Fruit fly (Drosophila melanogaster) Kc167 (cell line): ENCODE results near the gene Srp54.

Experiments
- Myc ChIP-seq: fragments of >200 bp; optimal IDR thresholded peaks from 2 replicates; lab custom pipeline; 2017; ENCODE audit warnings: missing external identifiers
- Sin3A ChIP-seq: fragments of >200 bp; optimal IDR thresholded peaks from 2 replicates; lab custom pipeline; 2018; ENCODE audit warnings: missing external identifiers
- h ChIP-seq: fragments of >200 bp; optimal IDR thresholded peaks from 3 replicates; lab custom pipeline; 2018; ENCODE audit warnings: missing external identifiers
- insv ChIP-seq: fragments of >200 bp; optimal IDR thresholded peaks from 3 replicates; lab custom pipeline; 2018; ENCODE audit warnings: missing external identifiers
- psq ChIP-seq: fragments of >200 bp; optimal IDR thresholded peaks from 2 replicates; lab custom pipeline; 2017; ENCODE audit warnings: missing external identifiers
- ttk ChIP-seq: sonication (Bioruptor generic); optimal IDR thresholded peaks from 2 replicates; lab custom pipeline; 2017; ENCODE audit warnings: missing external identifiers

Srp54 gene

dm6 chr2L:9954119-9954518 lies 41.4 kb downstream of the Srp54 start, which contains the start of the genes CG13126 and CG4709:
Gene CG13126, minus strand, starts transcription at chr2L:9954181.
Gene CG4709, plus strand, starts transcription at chr2L:9954325.
- TF ChIP-seq Sin3A = no peak
- no peak for TF ChIP-seq insv
- no peak for TF ChIP-seq Myc (lab: Kevin White, UChicago)
- no peak for TF ChIP-seq h (lab: Kevin White, UChicago)
- TF ChIP-seq ttk (lab: Kevin White, UChicago) = no peak
- TF ChIP-seq psq (lab: Kevin White, UChicago) = no peak

dm6 chr2L:9954696-9955095 lies 42.0 kb downstream of the Srp54 start:
- TF ChIP-seq ttk (lab: Kevin White, UChicago) (no peak), Myc (lab: Kevin White, UChicago) (no peak), Sin3A (no peak), psq (lab: Kevin White, UChicago) (no peak), h (lab: Kevin White, UChicago) (no peak), insv (no peak)

- TF ChIP-seq Sin3A (no peak), Myc (lab: Kevin White, UChicago) (no peak), insv (no peak), h (lab: Kevin White, UChicago) (no peak), psq (lab: Kevin White, UChicago) (no peak)
Measured at dm6 chr2L:9956993-9957652, 44.4 kb downstream of the Srp54 start, which contains the start of the genes CG4658 and CG5846. Gene CG4658, plus strand, starts transcription at chr2L:9957132. Gene CG5846, minus strand, starts transcription at chr2L:9957237.

dm6 chr2L:9960758-9961157 lies 48.0 kb downstream of the Srp54 start:
- TF ChIP-seq Sin3A (no peak), insv (no peak), ttk (lab: Kevin White, UChicago) (no peak)

- TF ChIP-seq Myc (lab: Kevin White, UChicago) (no peak), insv (no peak), h (lab: Kevin White, UChicago) (no peak), Sin3A (no peak)
Measured at dm6 chr2L:9963603-9964042, 50.9 kb downstream of the Srp54 start, which contains the start of gene CG5850. Gene CG5850, minus strand, starts transcription at chr2L:9963949.
